Worm (Caenorhabditis elegans) whole organism, late embryonic: ENCODE measurements around the gene bec-1.
A peak's percentile ranks its signal among the peaks of the same experiment; 100 is the strongest.

ENCODE experiments used
- K02D7.2 ChIP-seq: sonication (generic microtip); optimal IDR thresholded peaks from 2 replicates; lab custom pipeline; 2017; ENCODE audit warnings: mild to moderate bottlenecking, missing genetic modification characterization, missing compliant biosample characterization
- T23F11.4 ChIP-seq: fragments of 200-800 bp; sonication (Bioruptor generic); optimal IDR thresholded peaks from 2 replicates; lab custom pipeline; 2018; ENCODE audit warnings: mild to moderate bottlenecking, missing genetic modification characterization, missing compliant biosample characterization
- ahr-1 ChIP-seq: sonication (generic microtip); optimal IDR thresholded peaks from 2 replicates; lab custom pipeline; 2016; ENCODE audit warnings: missing genetic modification characterization, missing compliant biosample characterization
- ama-1 ChIP-seq: fragments of 150-350 bp; optimal IDR thresholded peaks from 2 replicates; lab custom pipeline; 2014
- ceh-18 ChIP-seq: sonication (generic microtip); optimal IDR thresholded peaks from 2 replicates; lab custom pipeline; 2016; ENCODE audit warnings: missing genetic modification characterization, missing compliant biosample characterization
- ceh-19 ChIP-seq: fragments of 200-800 bp; sonication (Bioruptor generic); optimal IDR thresholded peaks from 2 replicates; lab custom pipeline; 2018; ENCODE audit warnings: mild to moderate bottlenecking, missing genetic modification characterization, missing compliant biosample characterization
- ceh-22 ChIP-seq: sonication (generic microtip); optimal IDR thresholded peaks from 2 replicates; lab custom pipeline; 2017; ENCODE audit warnings: missing biosample characterization, missing genetic modification characterization
- ceh-30 ChIP-seq: fragments of 150-350 bp; optimal IDR thresholded peaks from 2 replicates; lab custom pipeline; 2014; ENCODE audit warnings: missing biosample characterization, missing genetic modification characterization
- ceh-48 ChIP-seq: sonication (generic microtip); optimal IDR thresholded peaks from 2 replicates; lab custom pipeline; 2016; ENCODE audit warnings: missing genetic modification characterization, inconsistent platforms, missing compliant biosample characterization
- ceh-6 ChIP-seq: fragments of 200-800 bp; sonication (Bioruptor generic); optimal IDR thresholded peaks from 2 replicates; lab custom pipeline; 2018; ENCODE audit warnings: mild to moderate bottlenecking, missing genetic modification characterization, missing compliant biosample characterization
- ceh-9 ChIP-seq: sonication (generic microtip); optimal IDR thresholded peaks from 2 replicates; lab custom pipeline; 2016; ENCODE audit warnings: mild to moderate bottlenecking, missing genetic modification characterization, inconsistent platforms, missing compliant biosample characterization
- che-1 ChIP-seq: sonication (generic microtip); optimal IDR thresholded peaks from 2 replicates; lab custom pipeline; 2016; ENCODE audit warnings: mild to moderate bottlenecking, missing genetic modification characterization, missing compliant biosample characterization
- dve-1 ChIP-seq: sonication (generic microtip); optimal IDR thresholded peaks from 2 replicates; lab custom pipeline; 2017; ENCODE audit warnings: antibody characterized with exemption, mild to moderate bottlenecking, missing genetic modification characterization, missing compliant biosample characterization
- elt-2 ChIP-seq: sonication (generic microtip); optimal IDR thresholded peaks from 2 replicates; lab custom pipeline; 2016; ENCODE audit warnings: missing genetic modification reagents, missing genetic modification characterization, missing compliant biosample characterization
- elt-4 ChIP-seq: sonication (generic microtip); optimal IDR thresholded peaks from 2 replicates; lab custom pipeline; 2016; ENCODE audit warnings: missing genetic modification characterization, missing compliant biosample characterization
- fkh-10 ChIP-seq: fragments of 150-350 bp; optimal IDR thresholded peaks from 2 replicates; lab custom pipeline; 2014; ENCODE audit warnings: missing biosample characterization, missing genetic modification reagents, missing genetic modification characterization
- fkh-6 ChIP-seq: sonication (generic microtip); optimal IDR thresholded peaks from 2 replicates; lab custom pipeline; 2016; ENCODE audit warnings: missing genetic modification characterization, missing compliant biosample characterization
- gmeb-2 ChIP-seq: sonication (generic microtip); optimal IDR thresholded peaks from 2 replicates; lab custom pipeline; 2016; ENCODE audit warnings: missing genetic modification characterization, inconsistent platforms, missing compliant biosample characterization
- hlh-15 ChIP-seq: sonication (generic microtip); optimal IDR thresholded peaks from 2 replicates; lab custom pipeline; 2016; ENCODE audit warnings: missing genetic modification characterization, missing compliant biosample characterization
- hlh-6 ChIP-seq: sonication (generic microtip); optimal IDR thresholded peaks from 2 replicates; lab custom pipeline; 2016; ENCODE audit warnings: missing genotype, missing genetic modification characterization, missing compliant biosample characterization
- lim-6 ChIP-seq: sonication (generic microtip); optimal IDR thresholded peaks from 2 replicates; lab custom pipeline; 2016; ENCODE audit warnings: missing genetic modification characterization, missing compliant biosample characterization
- lin-11 ChIP-seq: fragments of 200-800 bp; sonication (Bioruptor generic); optimal IDR thresholded peaks from 2 replicates; lab custom pipeline; 2018; ENCODE audit warnings: mild to moderate bottlenecking, missing genetic modification characterization, missing compliant biosample characterization
- nfya-1 ChIP-seq: sonication (generic microtip); optimal IDR thresholded peaks from 2 replicates; lab custom pipeline; 2017; ENCODE audit warnings: missing genetic modification characterization, mild to moderate bottlenecking, missing compliant biosample characterization, antibody characterized with exemption, moderate library complexity
- nhr-11 ChIP-seq: fragments of 150-350 bp; optimal IDR thresholded peaks from 2 replicates; lab custom pipeline; 2014; ENCODE audit warnings: missing biosample characterization, missing genetic modification characterization
- nhr-232 ChIP-seq: sonication (generic microtip); optimal IDR thresholded peaks from 2 replicates; lab custom pipeline; 2016; ENCODE audit warnings: missing genetic modification characterization, missing compliant biosample characterization
- npax-4 ChIP-seq: sonication (generic microtip); optimal IDR thresholded peaks from 2 replicates; lab custom pipeline; 2016; ENCODE audit warnings: missing genetic modification characterization, missing compliant biosample characterization
- pha-2 ChIP-seq: sonication (generic microtip); optimal IDR thresholded peaks from 2 replicates; lab custom pipeline; 2017; ENCODE audit warnings: mild to moderate bottlenecking, missing genetic modification characterization, missing compliant biosample characterization
- pqm-1 ChIP-seq: sonication (generic microtip); optimal IDR thresholded peaks from 2 replicates; lab custom pipeline; 2016; ENCODE audit warnings: missing genetic modification characterization, missing compliant biosample characterization
- rnt-1 ChIP-seq: sonication (generic microtip); optimal IDR thresholded peaks from 2 replicates; lab custom pipeline; 2016; ENCODE audit warnings: missing genetic modification characterization, missing compliant biosample characterization
- unc-55 ChIP-seq: sonication (generic microtip); optimal IDR thresholded peaks from 2 replicates; lab custom pipeline; 2017; ENCODE audit warnings: missing biosample characterization, missing genetic modification reagents, missing genetic modification characterization

Gene bec-1

ce11 chrIV:5657126-5657666 is 7.0 kb downstream of the bec-1 start (continued):
- TF ChIP-seq ceh-9 (tag; lab: Kevin White, UChicago) (no peak), pqm-1 (tag; lab: Kevin White, UChicago) (no peak), ceh-19 (GFP tag; lab: Kevin White, UChicago) (peak; percentile 6), dve-1 (tag; lab: Kevin White, UChicago) (peak; percentile 35), rnt-1 (tag; lab: Kevin White, UChicago) (peak; percentile 49)
- TF ChIP-seq, all 69 proteins: peak for 17

ce11 chrIV:5655966-5656389 is 8.2 kb downstream of the bec-1 start:
- TF ChIP-seq che-1 (no peak), dve-1 (tag; lab: Kevin White, UChicago) (peak; percentile 60), nfya-1 (peak; percentile 22), ceh-6 (GFP tag; lab: Kevin White, UChicago) (no peak), ceh-30 (tag; lab: Kevin White, UChicago) (peak; percentile 57), unc-55 (GFP tag; lab: Kevin White, UChicago) (peak; percentile 33)
- TF ChIP-seq, all 69 proteins: peak for 4

- TF ChIP-seq K02D7.2 (tag; lab: Kevin White, UChicago) (no peak), elt-4 (no peak), rnt-1 (tag; lab: Kevin White, UChicago) (no peak), che-1 (no peak), npax-4 (no peak), T23F11.4 (no peak), ceh-22 (tag; lab: Kevin White, UChicago) (no peak), ceh-30 (tag; lab: Kevin White, UChicago) (no peak), ceh-48 (tag; lab: Kevin White, UChicago) (no peak), fkh-10 (no peak)
These were observed 9.5 kb downstream of the bec-1 start for ce11 chrIV:5654693-5655092.

- TF ChIP-seq ama-1 (no peak), elt-2 (tag; lab: Kevin White, UChicago) (peak; percentile 57)
These were observed 10.0 kb downstream of the bec-1 start for ce11 chrIV:5654203-5654602.

ce11 chrIV:5653649-5654048 is 10.6 kb downstream of the bec-1 start, which contains the start of gene clec-178:
clec-178 (plus strand) TSS chrIV:5653949.
- TF ChIP-seq ceh-30 (tag; lab: Kevin White, UChicago) (no peak), unc-55 (GFP tag; lab: Kevin White, UChicago) (no peak), hlh-15 (tag; lab: Kevin White, UChicago) (no peak), nfya-1 (no peak), gmeb-2 (tag; lab: Kevin White, UChicago) (no peak), pha-2 (tag; lab: Kevin White, UChicago) (no peak), hlh-6 (tag; lab: Kevin White, UChicago) (no peak), T23F11.4 (no peak), rnt-1 (tag; lab: Kevin White, UChicago) (no peak), lim-6 (no peak), lin-11 (tag; lab: Kevin White, UChicago) (no peak), ceh-18 (tag; lab: Kevin White, UChicago) (no peak), npax-4 (no peak), nhr-232 (tag; lab: Kevin White, UChicago) (no peak), nhr-11 (tag; lab: Kevin White, UChicago) (no peak), K02D7.2 (tag; lab: Kevin White, UChicago) (no peak), fkh-6 (tag; lab: Kevin White, UChicago) (no peak)
- TF ChIP-seq, all 69 proteins: peak for 0

- TF ChIP-seq dve-1 (tag; lab: Kevin White, UChicago): peak; percentile 7
- no peak for TF ChIP-seq ahr-1
- no peak for TF ChIP-seq gmeb-2 (tag; lab: Kevin White, UChicago)
- peak; percentile 71 for TF ChIP-seq elt-2 (tag; lab: Kevin White, UChicago)
- TF ChIP-seq ceh-30 (tag; lab: Kevin White, UChicago): no peak
These were observed 11.3 kb downstream of the bec-1 start for ce11 chrIV:5652811-5653483.
